Fruit fly (Drosophila melanogaster) whole organism, prepupa: Measurements from ENCODE around the gene GatA.

ENCODE experiments used
- Blimp-1 ChIP-seq: fragments of 200-800 bp; sonication (Bioruptor generic); optimal IDR thresholded peaks from 3 replicates; lab custom pipeline; 2017; ENCODE audit warnings: missing biosample characterization, missing genetic modification characterization, mild to moderate bottlenecking, moderate library complexity, missing genetic modification reagents
- CG10631 ChIP-seq: fragments of 200-800 bp; sonication (Bioruptor generic); optimal IDR thresholded peaks from 2 replicates; lab custom pipeline; 2016; ENCODE audit warnings: missing biosample characterization, missing genetic modification characterization
- CG10669 ChIP-seq: fragments of 200-800 bp; sonication (Bioruptor generic); optimal IDR thresholded peaks from 3 replicates; lab custom pipeline; 2018; ENCODE audit warnings: missing biosample characterization, mild to moderate bottlenecking, missing genetic modification characterization, moderate library complexity
- CG11294 ChIP-seq: fragments of 200-800 bp; sonication (Bioruptor generic); IDR thresholded peaks from 2 replicates; pipeline ENCODE4 v1.3.6; 2022; ENCODE audit warnings: missing biosample characterization, missing genetic modification characterization
- CG11762 ChIP-seq: fragments of 200-800 bp; sonication (Bioruptor generic); optimal IDR thresholded peaks from 3 replicates; lab custom pipeline; 2016; ENCODE audit warnings: missing biosample characterization, missing genetic modification characterization; ENCODE audit not compliant: insufficient read depth
- CG11902 ChIP-seq: fragments of 200-800 bp; sonication (Bioruptor generic); optimal IDR thresholded peaks from 3 replicates; lab custom pipeline; 2016; ENCODE audit warnings: missing biosample characterization, missing genetic modification characterization
- CG15336 ChIP-seq: fragments of 200-800 bp; sonication (Bioruptor generic); IDR thresholded peaks from 2 replicates; pipeline ENCODE4 v1.3.6; 2022; ENCODE audit warnings: missing biosample characterization, missing genetic modification characterization
- CG16779 ChIP-seq: fragments of 200-800 bp; sonication (Bioruptor generic); optimal IDR thresholded peaks from 3 replicates; lab custom pipeline; 2017; ENCODE audit warnings: missing biosample characterization, mild to moderate bottlenecking, missing genetic modification characterization
- CG31627 ChIP-seq: fragments of 200-800 bp; sonication (Bioruptor generic); optimal IDR thresholded peaks from 3 replicates; lab custom pipeline; 2016; ENCODE audit warnings: missing biosample characterization, missing genetic modification characterization
- CG32006 ChIP-seq: fragments of 200-800 bp; sonication (Bioruptor generic); optimal IDR thresholded peaks from 3 replicates; lab custom pipeline; 2017; ENCODE audit warnings: missing biosample characterization, mild to moderate bottlenecking, missing genetic modification characterization
- CG34406 ChIP-seq: fragments of 200-800 bp; sonication (Bioruptor generic); optimal IDR thresholded peaks from 3 replicates; lab custom pipeline; 2016; ENCODE audit warnings: missing biosample characterization, missing genetic modification characterization
- CG4318 ChIP-seq: fragments of 200-800 bp; sonication (Bioruptor generic); optimal IDR thresholded peaks from 3 replicates; lab custom pipeline; 2017; ENCODE audit warnings: missing biosample characterization, mild to moderate bottlenecking, missing genetic modification characterization
- CG6792 ChIP-seq: fragments of 200-800 bp; sonication (Bioruptor generic); optimal IDR thresholded peaks from 3 replicates; lab custom pipeline; 2016; ENCODE audit warnings: missing biosample characterization, missing genetic modification characterization
- CG6854 ChIP-seq: fragments of 200-800 bp; sonication (Bioruptor generic); optimal IDR thresholded peaks from 2 replicates; lab custom pipeline; 2017; ENCODE audit warnings: missing biosample characterization, mild to moderate bottlenecking, missing genetic modification characterization
- CG7368 ChIP-seq: fragments of 200-800 bp; sonication (Bioruptor generic); optimal IDR thresholded peaks from 3 replicates; lab custom pipeline; 2016; ENCODE audit warnings: missing biosample characterization, missing genetic modification characterization
- CG8119 ChIP-seq: fragments of 200-800 bp; sonication (Bioruptor generic); IDR thresholded peaks from 3 replicates; pipeline ENCODE4 v1.3.6; 2022; ENCODE audit warnings: missing biosample characterization, missing genetic modification characterization
- CG8319 ChIP-seq: fragments of 200-800 bp; sonication (Bioruptor generic); optimal IDR thresholded peaks from 3 replicates; lab custom pipeline; 2016; ENCODE audit warnings: missing biosample characterization, missing genetic modification characterization
- CG9139 ChIP-seq: fragments of 200-800 bp; sonication (Bioruptor generic); optimal IDR thresholded peaks from 3 replicates; lab custom pipeline; 2017; ENCODE audit warnings: missing biosample characterization, mild to moderate bottlenecking, missing genetic modification characterization
- Eip75B ChIP-seq: fragments of 200-800 bp; sonication (Bioruptor generic); optimal IDR thresholded peaks from 3 replicates; lab custom pipeline; 2016; ENCODE audit warnings: missing biosample characterization, missing genetic modification characterization
- Eip78C ChIP-seq: fragments of 200-800 bp; sonication (Bioruptor generic); peaks from one replicate; lab custom pipeline; 2016; ENCODE audit warnings: missing biosample characterization, missing genetic modification characterization
- Ets21C ChIP-seq: fragments of 200-800 bp; sonication (Bioruptor generic); optimal IDR thresholded peaks from 3 replicates; lab custom pipeline; 2016; ENCODE audit warnings: missing biosample characterization, missing genetic modification characterization
- Ets96B ChIP-seq: fragments of 200-800 bp; optimal IDR thresholded peaks from 2 replicates; lab custom pipeline; 2019; ENCODE audit warnings: missing biosample characterization, mild to moderate bottlenecking, missing genetic modification characterization, moderate library complexity
- Hr39 ChIP-seq: fragments of 200-800 bp; sonication (Bioruptor generic); optimal IDR thresholded peaks from 2 replicates; lab custom pipeline; 2016; ENCODE audit warnings: missing biosample characterization, missing genetic modification characterization
- Met ChIP-seq: fragments of 200-800 bp; sonication (Bioruptor generic); optimal IDR thresholded peaks from 3 replicates; lab custom pipeline; 2016; ENCODE audit warnings: missing biosample characterization, missing genetic modification characterization
- Smox ChIP-seq: fragments of 200-800 bp; sonication (Bioruptor generic); optimal IDR thresholded peaks from 3 replicates; lab custom pipeline; 2016; ENCODE audit warnings: missing biosample characterization, missing genetic modification characterization
- Sox102F ChIP-seq: fragments of 200-800 bp; sonication (Bioruptor generic); optimal IDR thresholded peaks from 2 replicates; lab custom pipeline; 2016; ENCODE audit warnings: missing biosample characterization, mild to moderate bottlenecking, missing genetic modification characterization
- achi ChIP-seq: fragments of 200-800 bp; sonication (Bioruptor generic); optimal IDR thresholded peaks from 3 replicates; lab custom pipeline; 2016; ENCODE audit warnings: missing biosample characterization, missing genetic modification characterization
- cyc ChIP-seq: fragments of 200-800 bp; sonication (Bioruptor generic); optimal IDR thresholded peaks from 3 replicates; lab custom pipeline; 2016; ENCODE audit warnings: missing biosample characterization, missing genetic modification characterization
- dac ChIP-seq: fragments of 200-800 bp; sonication (Bioruptor generic); optimal IDR thresholded peaks from 2 replicates; lab custom pipeline; 2017; ENCODE audit warnings: missing biosample characterization, mild to moderate bottlenecking, missing genetic modification characterization
- dsx ChIP-seq: fragments of 200-800 bp; optimal IDR thresholded peaks from 3 replicates; lab custom pipeline; 2019; ENCODE audit warnings: missing biosample characterization, mild to moderate bottlenecking, missing genetic modification characterization, moderate library complexity; ENCODE audit not compliant: poor library complexity, severe bottlenecking
- fd85E ChIP-seq: fragments of 200-800 bp; sonication (Bioruptor generic); optimal IDR thresholded peaks from 3 replicates; lab custom pipeline; 2016; ENCODE audit warnings: missing biosample characterization, missing genetic modification characterization
- fkh ChIP-seq: fragments of 200-800 bp; sonication (Bioruptor generic); optimal IDR thresholded peaks from 3 replicates; lab custom pipeline; 2017; ENCODE audit warnings: missing biosample characterization, mild to moderate bottlenecking, missing genetic modification characterization, moderate library complexity
- net ChIP-seq: fragments of 200-800 bp; sonication (Bioruptor generic); optimal IDR thresholded peaks from 3 replicates; lab custom pipeline; 2016; ENCODE audit warnings: missing biosample characterization, missing genetic modification characterization
- pdm3 ChIP-seq: fragments of 200-800 bp; sonication (Bioruptor generic); optimal IDR thresholded peaks from 3 replicates; lab custom pipeline; 2016; ENCODE audit warnings: missing biosample characterization, missing genetic modification characterization
- salr ChIP-seq, 2 experiments: fragments of 200-800 bp; sonication (Bioruptor generic); optimal IDR thresholded peaks; 3 replicates each; lab custom pipeline; 2016 to 2018; ENCODE audit warnings: missing biosample characterization in 2 of 2, missing genetic modification characterization in 2 of 2, mild to moderate bottlenecking in 1 of 2
- ss ChIP-seq, 2 experiments: fragments of 200-800 bp; sonication (Bioruptor generic); optimal IDR thresholded peaks; 2 replicates in 1 of 2; 3 replicates in 1 of 2; lab custom pipeline; 2017 to 2018; ENCODE audit warnings: mild to moderate bottlenecking in 2 of 2, missing biosample characterization in 2 of 2, missing genetic modification characterization in 2 of 2, moderate library complexity in 1 of 2
- svp ChIP-seq: fragments of 200-800 bp; sonication (Bioruptor generic); peaks from one replicate; lab custom pipeline; 2016; ENCODE audit warnings: missing biosample characterization, missing genetic modification characterization
- topi ChIP-seq: fragments of 200-800 bp; sonication (Bioruptor generic); optimal IDR thresholded peaks from 3 replicates; lab custom pipeline; 2016; ENCODE audit warnings: missing biosample characterization, missing genetic modification characterization

The GatA gene

DNA sequence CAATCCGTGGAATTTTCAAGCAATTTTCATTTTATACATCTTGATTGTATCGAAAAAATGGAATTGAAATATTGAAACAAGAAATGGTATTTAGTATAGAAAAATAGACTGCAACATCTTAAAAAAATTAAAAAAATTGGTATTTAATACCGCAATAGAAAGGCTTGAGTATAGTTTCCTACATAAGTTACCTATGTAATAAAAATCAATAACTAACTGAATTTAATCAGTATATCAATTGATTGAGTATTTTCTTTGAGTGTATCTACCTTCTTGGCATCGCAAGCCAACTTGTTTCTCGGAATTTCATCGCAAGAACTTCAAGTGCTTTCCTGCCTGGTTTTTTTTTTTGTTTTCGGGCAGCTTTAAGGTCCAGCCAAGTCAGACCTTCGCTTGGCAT lies 38.1 kb downstream of the GatA start (continued):
- TF ChIP-seq achi (GFP tag; lab: Kevin White, UChicago) (peak; percentile 69), CG11762 (peak; percentile 51), CG10669 (GFP tag; lab: Kevin White, UChicago) (peak; percentile 65), pdm3 (GFP tag; lab: Kevin White, UChicago) (peak; percentile 55), net (GFP tag; lab: Kevin White, UChicago) (peak; percentile 38), CG11294 (GFP tag; lab: Robert Waterston, UW) (no peak), dsx (GFP tag; lab: Kevin White, UChicago) (peak; percentile 6), Eip75B (GFP tag; lab: Kevin White, UChicago) (peak; percentile 80), CG6792 (GFP tag; lab: Kevin White, UChicago) (peak; percentile 68), CG34406 (GFP tag; lab: Kevin White, UChicago) (peak; percentile 71), Met (GFP tag; lab: Kevin White, UChicago) (peak; percentile 84), Smox (GFP tag; lab: Kevin White, UChicago) (peak; percentile 78), CG7368 (GFP tag; lab: Kevin White, UChicago) (peak; percentile 48), Hr39 (peak; percentile 66), fkh (GFP tag; lab: Kevin White, UChicago) (no peak), CG8119 (GFP tag; lab: Robert Waterston, UW) (0 out of 3 replicates have a peak, but pooled peaks have one; percentile 20), CG6854 (GFP tag; lab: Kevin White, UChicago) (no peak), CG31627 (peak; percentile 72), CG10631 (GFP tag; lab: Kevin White, UChicago) (peak; percentile 78), CG11902 (GFP tag; lab: Kevin White, UChicago) (peak; percentile 38), CG4318 (GFP tag; lab: Kevin White, UChicago) (peak; percentile 9), CG15336 (no peak), salr (GFP tag; optimal IDR thresholded peaks at IDR 0.05; lab: Kevin White, UChicago) (peak in 1 of 2 experiments; percentile 66), Sox102F (GFP tag; lab: Kevin White, UChicago) (peak; percentile 77), fd85E (GFP tag; lab: Kevin White, UChicago) (no peak), CG8319 (GFP tag; lab: Kevin White, UChicago) (peak; percentile 49), dac (no peak), CG32006 (GFP tag; lab: Kevin White, UChicago) (peak; percentile 55), Eip78C (GFP tag; lab: Kevin White, UChicago) (peak; percentile 96), Ets96B (peak; percentile 81), Ets21C (peak; percentile 59), topi (GFP tag; lab: Kevin White, UChicago) (peak; percentile 85), cyc (GFP tag; lab: Kevin White, UChicago) (peak; percentile 66), svp (GFP tag; lab: Kevin White, UChicago) (peak; percentile 93), CG16779 (peak; percentile 40)

DNA sequence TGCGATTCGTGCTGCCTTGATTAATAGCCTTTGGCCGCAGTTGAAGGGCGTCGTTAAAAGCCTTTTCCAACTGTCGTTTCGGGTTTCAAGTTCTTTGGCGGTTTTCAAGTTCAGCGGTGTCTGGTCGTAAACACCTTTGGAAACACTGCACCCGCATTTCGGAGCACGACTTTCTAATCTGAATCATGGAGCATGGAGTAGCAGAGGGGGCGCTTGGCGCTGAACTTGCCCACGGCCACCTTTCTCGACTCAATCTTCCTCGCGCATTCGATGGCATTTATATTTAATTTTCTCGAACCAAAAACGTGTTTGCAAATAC lies 38.9 kb downstream of the GatA start:
- no peak for TF ChIP-seq CG8119 (GFP tag; lab: Robert Waterston, UW)
- no peak for TF ChIP-seq Blimp-1 (GFP tag; lab: Kevin White, UChicago)
- TF ChIP-seq dsx (GFP tag; lab: Kevin White, UChicago): no peak
- no peak for TF ChIP-seq Met (GFP tag; lab: Kevin White, UChicago)
- TF ChIP-seq fd85E (GFP tag; lab: Kevin White, UChicago): no peak

DNA sequence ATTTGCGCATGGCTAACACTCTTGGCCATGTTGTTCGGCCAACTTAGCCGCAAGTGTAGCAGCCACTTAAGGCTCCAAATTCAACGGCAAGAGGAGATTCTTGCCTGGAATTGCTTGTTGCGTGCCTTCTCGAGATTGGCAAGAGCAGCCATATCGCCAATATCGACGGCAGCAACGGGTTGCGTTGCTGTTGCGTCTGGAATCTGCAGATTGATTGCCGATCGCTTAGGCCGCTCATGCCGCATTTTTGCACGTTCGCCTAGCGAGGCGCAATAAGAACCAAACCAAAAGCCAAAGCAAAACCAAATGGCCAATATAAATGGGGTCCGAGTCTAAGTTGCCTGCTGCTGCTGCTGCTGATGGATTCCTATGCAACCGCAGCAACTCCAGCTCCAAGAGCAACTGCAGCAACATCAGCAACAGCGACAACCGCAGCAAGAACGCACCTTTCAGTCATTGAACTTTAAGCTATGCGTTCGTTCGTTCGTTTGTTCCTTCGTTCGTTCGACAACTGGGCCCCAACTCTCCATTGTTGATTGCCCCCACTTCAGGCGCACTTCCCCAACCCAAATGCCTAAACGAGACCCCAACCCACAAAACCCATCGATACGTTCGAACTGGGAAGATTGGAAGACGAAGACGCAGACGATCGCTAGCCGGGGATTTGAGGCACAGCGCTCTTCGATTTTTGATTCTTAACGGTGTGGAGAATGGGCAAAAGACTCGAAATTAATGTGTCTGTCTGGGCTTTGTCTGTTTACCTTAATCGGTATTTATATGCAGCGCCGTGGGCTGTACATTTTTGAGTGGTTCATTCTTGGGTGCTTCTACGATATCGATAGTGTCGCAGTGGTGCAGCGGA lies 39.5 kb downstream of the GatA start:
- peak in 1 of 2 experiments; percentile 91 for TF ChIP-seq ss (GFP tag; optimal IDR thresholded peaks at IDR 0.05; lab: Kevin White, UChicago)
- TF ChIP-seq CG4318 (GFP tag; lab: Kevin White, UChicago): no peak
- no peak for TF ChIP-seq Sox102F (GFP tag; lab: Kevin White, UChicago)
- no peak for TF ChIP-seq CG9139 (GFP tag; lab: Kevin White, UChicago)
